Fruit fly (Drosophila melanogaster) whole organism, embryonic: ENCODE results near the gene Rfx.
A peak's percentile ranks its signal among the peaks of the same experiment; 100 is the strongest.

Experiments used
- Bteb2 ChIP-seq: fragments of 200-800 bp; sonication (Bioruptor generic); optimal IDR thresholded peaks from 2 replicates; lab custom pipeline; 2016; ENCODE audit warnings: missing biosample characterization, missing genetic modification characterization
- C15 ChIP-seq: fragments of 200-800 bp; sonication (Bioruptor generic); IDR thresholded peaks from 3 replicates; pipeline ENCODE4 v1.3.6; 2022; ENCODE audit warnings: missing biosample characterization, missing genetic modification characterization
- CG10147 ChIP-seq: fragments of 200-800 bp; sonication (Bioruptor generic); optimal IDR thresholded peaks from 2 replicates; lab custom pipeline; 2019; ENCODE audit warnings: missing biosample characterization, mild to moderate bottlenecking, missing genetic modification characterization, moderate library complexity
- CG10979 ChIP-seq: fragments of 200-800 bp; sonication (Bioruptor generic); optimal IDR thresholded peaks from 2 replicates; lab custom pipeline; 2018; ENCODE audit warnings: missing biosample characterization, mild to moderate bottlenecking, missing genetic modification characterization, moderate library complexity
- CG12155 ChIP-seq: fragments of 200-800 bp; sonication (Bioruptor generic); optimal IDR thresholded peaks from 3 replicates; lab custom pipeline; 2016; ENCODE audit warnings: missing biosample characterization, missing genetic modification characterization
- CG12219 ChIP-seq: fragments of 200-800 bp; sonication (Bioruptor generic); optimal IDR thresholded peaks from 3 replicates; lab custom pipeline; 2018; ENCODE audit warnings: missing biosample characterization, mild to moderate bottlenecking, missing genetic modification characterization
- CG1233 ChIP-seq: fragments of 200-800 bp; sonication (Bioruptor generic); optimal IDR thresholded peaks from 4 replicates; lab custom pipeline; 2018; ENCODE audit warnings: missing biosample characterization, mild to moderate bottlenecking, missing genetic modification characterization
- CG12391 ChIP-seq: fragments of 200-800 bp; sonication (Bioruptor generic); optimal IDR thresholded peaks from 3 replicates; lab custom pipeline; 2018; ENCODE audit warnings: missing biosample characterization, mild to moderate bottlenecking, missing genetic modification characterization, moderate library complexity
- CG13296 ChIP-seq: fragments of 200-800 bp; sonication (Bioruptor generic); optimal IDR thresholded peaks from 3 replicates; lab custom pipeline; 2018; ENCODE audit warnings: missing biosample characterization, mild to moderate bottlenecking, missing genetic modification characterization
- CG13624 ChIP-seq: fragments of 200-800 bp; sonication (Bioruptor generic); optimal IDR thresholded peaks from 2 replicates; lab custom pipeline; 2016; ENCODE audit warnings: missing biosample characterization, missing genetic modification characterization
- CG14667 ChIP-seq: fragments of 200-800 bp; sonication (Bioruptor generic); IDR thresholded peaks from 2 replicates; pipeline ENCODE4 v1.3.6; 2022; ENCODE audit warnings: missing biosample characterization, missing genetic modification characterization
- CG14965 ChIP-seq: fragments of 200-800 bp; sonication (Bioruptor generic); optimal IDR thresholded peaks from 2 replicates; lab custom pipeline; 2016; ENCODE audit warnings: missing biosample characterization, missing genetic modification characterization, borderline replicate concordance
- CG15011 ChIP-seq: fragments of 200-800 bp; sonication (Bioruptor generic); optimal IDR thresholded peaks from 3 replicates; lab custom pipeline; 2018; ENCODE audit warnings: missing biosample characterization, mild to moderate bottlenecking, missing genetic modification characterization
- CG15479 ChIP-seq: fragments of 200-800 bp; sonication (Bioruptor generic); optimal IDR thresholded peaks from 3 replicates; lab custom pipeline; 2019; ENCODE audit warnings: missing biosample characterization, mild to moderate bottlenecking, missing genetic modification characterization, moderate library complexity
- CG17186 ChIP-seq: fragments of 200-800 bp; sonication (Bioruptor generic); optimal IDR thresholded peaks from 3 replicates; lab custom pipeline; 2017; ENCODE audit warnings: missing biosample characterization, missing genetic modification reagents, missing genetic modification characterization
- CG1792 ChIP-seq: fragments of 200-800 bp; sonication (Bioruptor generic); optimal IDR thresholded peaks from 2 replicates; lab custom pipeline; 2016; ENCODE audit warnings: missing biosample characterization, missing genetic modification characterization
- CG18599 ChIP-seq: fragments of 200-800 bp; sonication (Bioruptor generic); optimal IDR thresholded peaks from 3 replicates; lab custom pipeline; 2017; ENCODE audit warnings: missing biosample characterization, missing genetic modification characterization, mild to moderate bottlenecking, moderate library complexity, missing genetic modification reagents
- CG31224 ChIP-seq: fragments of 200-800 bp; sonication (Bioruptor generic); IDR thresholded peaks from 2 replicates; pipeline ENCODE4 v1.3.6; 2022; ENCODE audit warnings: missing biosample characterization, missing genetic modification characterization
- CG34422 ChIP-seq: fragments of 200-800 bp; sonication (Bioruptor generic); IDR thresholded peaks from 3 replicates; pipeline ENCODE4 v1.3.6; 2022; ENCODE audit warnings: missing biosample characterization, missing genetic modification characterization
- CG3726 ChIP-seq: fragments of 200-800 bp; sonication (Bioruptor generic); IDR thresholded peaks from 3 replicates; pipeline ENCODE4, ENCODE4 v1.3.6; 2022; ENCODE audit warnings: missing biosample characterization, missing genetic modification characterization
- CG43689 ChIP-seq: fragments of 200-800 bp; sonication (Bioruptor generic); IDR thresholded peaks from 2 replicates; pipeline ENCODE4 v1.3.6; 2022; ENCODE audit warnings: missing biosample characterization, missing genetic modification characterization
- CG5180 ChIP-seq: fragments of 200-800 bp; sonication (Bioruptor generic); optimal IDR thresholded peaks from 3 replicates; lab custom pipeline; 2017; ENCODE audit warnings: missing biosample characterization, missing genetic modification characterization, mild to moderate bottlenecking, moderate library complexity, missing genetic modification reagents
- CG6683 ChIP-seq: fragments of 200-800 bp; sonication (Bioruptor generic); optimal IDR thresholded peaks from 2 replicates; lab custom pipeline; 2017; ENCODE audit warnings: missing biosample characterization, mild to moderate bottlenecking, missing genetic modification characterization, missing genetic modification reagents
- CG8089 ChIP-seq: fragments of 200-800 bp; sonication (Bioruptor generic); optimal IDR thresholded peaks from 3 replicates; lab custom pipeline; 2016; ENCODE audit warnings: missing biosample characterization, missing genetic modification characterization
- CG8359 ChIP-seq: fragments of 200-800 bp; sonication (Bioruptor generic); optimal IDR thresholded peaks from 2 replicates; lab custom pipeline; 2017; ENCODE audit warnings: missing biosample characterization, mild to moderate bottlenecking, missing genetic modification characterization, borderline replicate concordance
- CG8924 ChIP-seq: fragments of 200-800 bp; optimal IDR thresholded peaks from 3 replicates; lab custom pipeline; 2019; ENCODE audit warnings: missing biosample characterization, mild to moderate bottlenecking, missing genetic modification characterization, moderate library complexity
- CG8944 ChIP-seq: fragments of 200-800 bp; sonication (Bioruptor generic); optimal IDR thresholded peaks from 3 replicates; lab custom pipeline; 2016; ENCODE audit warnings: missing biosample characterization, missing genetic modification characterization
- CG9215 ChIP-seq: fragments of 200-800 bp; sonication (Bioruptor generic); IDR thresholded peaks from 2 replicates; pipeline ENCODE4 v1.3.6; 2022; ENCODE audit warnings: missing biosample characterization, missing genetic modification characterization
- Dip2 ChIP-seq: fragments of 200-800 bp; sonication (Bioruptor generic); IDR thresholded peaks from 2 replicates; pipeline ENCODE4 v1.3.6; 2022; ENCODE audit warnings: missing biosample characterization, missing genetic modification characterization
- Fer3 ChIP-seq: fragments of 200-800 bp; sonication (Bioruptor generic); optimal IDR thresholded peaks from 2 replicates; lab custom pipeline; 2018; ENCODE audit warnings: missing biosample characterization, mild to moderate bottlenecking, missing genetic modification characterization, moderate library complexity
- Gsc ChIP-seq: fragments of 200-800 bp; sonication (Bioruptor generic); IDR thresholded peaks from 2 replicates; pipeline ENCODE4 v1.3.6; 2022; ENCODE audit warnings: missing biosample characterization, missing genetic modification characterization
- MBD-R2 ChIP-seq: fragments of 200-800 bp; sonication (Bioruptor generic); IDR thresholded peaks from 2 replicates; pipeline ENCODE4 v1.3.6; 2022; ENCODE audit warnings: missing biosample characterization, missing genetic modification characterization
- NFAT ChIP-seq: fragments of 200-800 bp; sonication (Bioruptor generic); IDR thresholded peaks from 2 replicates; pipeline ENCODE4 v1.3.6; 2022; ENCODE audit warnings: missing biosample characterization, missing genetic modification characterization
- Side ChIP-seq: fragments of 200-800 bp; sonication (Bioruptor generic); optimal IDR thresholded peaks from 2 replicates; lab custom pipeline; 2016; ENCODE audit warnings: missing biosample characterization, missing genetic modification characterization
- aop ChIP-seq: fragments of 200-800 bp; sonication (Bioruptor generic); IDR thresholded peaks from 2 replicates; pipeline ENCODE4 v1.3.6; 2022; ENCODE audit warnings: missing biosample characterization, missing genetic modification characterization
- cato ChIP-seq: fragments of 200-800 bp; sonication (Bioruptor generic); optimal IDR thresholded peaks from 2 replicates; lab custom pipeline; 2016; ENCODE audit warnings: missing biosample characterization, missing genetic modification characterization, borderline replicate concordance
- croc ChIP-seq: fragments of 200-800 bp; sonication (Bioruptor generic); conservative IDR thresholded peaks from 3 replicates; pipeline ENCODE4 v1.3.6; 2022; ENCODE audit warnings: missing biosample characterization, missing genetic modification characterization
- danr ChIP-seq: fragments of 200-800 bp; sonication (Bioruptor generic); IDR thresholded peaks from 2 replicates; pipeline ENCODE4 v1.3.6; 2022; ENCODE audit warnings: missing biosample characterization, missing genetic modification characterization
- dpn ChIP-seq, 2 experiments: fragments of 200-800 bp; sonication (Bioruptor generic); optimal IDR thresholded peaks; 3 replicates each; lab custom pipeline; 2016; ENCODE audit warnings: missing biosample characterization in 2 of 2, missing genetic modification characterization in 2 of 2
- ftz-f1 ChIP-seq: fragments of 200-800 bp; sonication (Bioruptor generic); optimal IDR thresholded peaks from 2 replicates; lab custom pipeline; 2016; ENCODE audit warnings: missing biosample characterization, missing genetic modification characterization
- lmd ChIP-seq: fragments of 200-800 bp; sonication (Bioruptor generic); IDR thresholded peaks from 2 replicates; pipeline ENCODE4 v1.3.6; 2022; ENCODE audit warnings: missing biosample characterization, missing genetic modification characterization
- onecut ChIP-seq: fragments of 200-800 bp; sonication (Bioruptor generic); IDR thresholded peaks from 2 replicates; pipeline ENCODE4 v1.3.6; 2022; ENCODE audit warnings: missing biosample characterization, missing genetic modification characterization
- pan ChIP-seq, 4 experiments: fragments of >200 bp in 3 of 4; fragments of 200-800 bp in 1 of 4; sonication (Bioruptor generic) in 1 of 4; optimal IDR thresholded peaks in 3 of 4; IDR thresholded peaks in 1 of 4; 2 replicates each; pipeline versions ENCODE4 v1.3.6 to Lab custom; 2017 to 2022; ENCODE audit warnings: missing biosample characterization in 2 of 4, missing genetic modification characterization in 2 of 4, mixed read lengths in 1 of 4
- phol ChIP-seq: fragments of 200-800 bp; sonication (Bioruptor generic); optimal IDR thresholded peaks from 3 replicates; lab custom pipeline; 2018; ENCODE audit warnings: missing biosample characterization, mild to moderate bottlenecking, missing genetic modification characterization, moderate library complexity
- sd ChIP-seq: fragments of 200-800 bp; sonication (Bioruptor generic); optimal IDR thresholded peaks from 3 replicates; lab custom pipeline; 2018; ENCODE audit warnings: missing biosample characterization, mild to moderate bottlenecking, missing genetic modification characterization, moderate library complexity
- tna ChIP-seq: fragments of 200-800 bp; sonication (Bioruptor generic); IDR thresholded peaks from 2 replicates; pipeline ENCODE4 v1.3.6; 2022; ENCODE audit warnings: missing biosample characterization, missing genetic modification characterization; ENCODE audit not compliant: partially characterized antibody
- unc-4 ChIP-seq: fragments of 200-800 bp; sonication (Bioruptor generic); IDR thresholded peaks from 2 replicates; pipeline ENCODE4 v1.3.6; 2022; ENCODE audit warnings: missing biosample characterization, missing genetic modification characterization; ENCODE audit not compliant: partially characterized antibody
- unpg ChIP-seq: fragments of 200-800 bp; sonication (Bioruptor generic); optimal IDR thresholded peaks from 3 replicates; lab custom pipeline; 2018; ENCODE audit warnings: missing biosample characterization, mild to moderate bottlenecking, missing genetic modification characterization, moderate library complexity

The Rfx gene

DNA sequence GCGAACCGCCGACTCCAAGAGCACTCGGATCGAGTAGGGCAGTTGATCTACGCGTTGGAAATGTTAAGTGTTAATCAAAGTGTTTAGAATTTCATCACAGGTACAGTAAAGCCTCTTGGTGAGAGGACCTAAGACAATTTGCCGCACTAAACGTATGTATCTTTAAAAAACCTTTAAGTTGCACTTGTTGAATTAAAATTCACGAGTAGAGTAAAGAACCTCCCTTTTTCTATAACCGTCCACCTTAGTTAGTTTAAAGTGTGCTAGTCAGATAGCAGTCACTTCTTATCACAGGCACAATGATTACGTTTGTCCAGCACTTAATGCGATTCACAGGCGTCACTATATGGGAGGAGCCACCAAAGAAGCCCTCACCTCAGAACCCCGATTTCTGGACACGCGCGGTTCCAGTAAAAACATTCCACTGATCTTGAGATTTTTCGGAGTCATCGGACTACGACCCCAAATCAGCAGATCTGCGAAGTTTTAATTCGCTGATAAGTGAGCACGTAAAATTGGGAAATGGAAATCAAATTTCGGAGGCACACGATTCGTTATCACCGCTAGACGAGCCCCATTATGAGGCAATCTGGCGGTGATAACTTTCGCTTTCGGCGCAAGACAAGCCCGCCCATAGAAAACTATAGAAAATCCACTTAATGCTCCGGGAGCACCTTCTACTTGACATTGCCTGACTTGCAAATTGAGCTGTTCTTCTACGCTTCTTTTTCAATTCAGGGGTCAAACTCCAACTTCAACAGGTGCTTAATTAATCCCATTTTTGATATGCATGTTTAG, 34.1 kb upstream of the Rfx start (continued):
- TF ChIP-seq CG31224 (GFP tag; lab: Robert Waterston, UW) (peak; percentile 57; the same call in 1 of the 2 replicates), CG8359 (GFP tag; lab: Kevin White, UChicago) (no peak), Gsc (GFP tag; lab: Robert Waterston, UW) (no peak), Side (peak; percentile 37), CG15479 (no peak), pan (optimal IDR thresholded peaks at IDR 0.05; lab: Kevin White, UChicago) (no peak), pan (GFP tag; optimal IDR thresholded peaks at IDR 0.05 in 1 of 2, IDR thresholded peaks at IDR 0.05 in 1 of 2) (peak in 1 of 2 experiments; percentile 55), unc-4 (GFP tag; lab: Robert Waterston, UW) (no peak), CG18599 (GFP tag; lab: Kevin White, UChicago) (peak; percentile 90), dpn (GFP tag; optimal IDR thresholded peaks at IDR 0.05; lab: Kevin White, UChicago) (peak in 1 of 2 experiments; percentile 60), CG13296 (GFP tag; lab: Kevin White, UChicago) (peak; percentile 63), phol (tag; lab: Kevin White, UChicago) (no peak), MBD-R2 (GFP tag; lab: Robert Waterston, UW) (peak; percentile 34; the same call in 1 of the 2 replicates), C15 (peak; percentile 60; the same call in 1 of the 3 replicates), CG9215 (peak; percentile 40; the same call in 1 of the 2 replicates), CG34422 (GFP tag; lab: Robert Waterston, UW) (no peak), onecut (GFP tag; lab: Robert Waterston, UW) (no peak), unpg (GFP tag; lab: Kevin White, UChicago) (no peak), CG14965 (GFP tag; lab: Kevin White, UChicago) (no peak), CG10979 (tag; lab: Kevin White, UChicago) (no peak), CG15011 (GFP tag; lab: Kevin White, UChicago) (no peak), CG5180 (GFP tag; lab: Kevin White, UChicago) (peak; percentile 6), CG8089 (no peak), CG12219 (no peak), croc (no peak), CG10147 (GFP tag; lab: Kevin White, UChicago) (no peak), lmd (peak; percentile 59; the same call in 1 of the 2 replicates), cato (GFP tag; lab: Kevin White, UChicago) (no peak), Bteb2 (GFP tag; lab: Kevin White, UChicago) (no peak), Dip2 (no peak), CG8944 (GFP tag; lab: Kevin White, UChicago) (no peak), Fer3 (tag; lab: Kevin White, UChicago) (peak; percentile 80), danr (no peak; the same call in 1 of the 2 replicates), CG13624 (GFP tag; lab: Kevin White, UChicago) (peak; percentile 50), tna (GFP tag; lab: Robert Waterston, UW) (no peak), CG1233 (GFP tag; lab: Kevin White, UChicago) (peak; percentile 27), CG3726 (GFP tag; lab: Robert Waterston, UW) (no peak), ftz-f1 (no peak), aop (GFP tag; lab: Robert Waterston, UW) (no peak), CG14667 (GFP tag; lab: Robert Waterston, UW) (peak; percentile 35; the same call in 1 of the 2 replicates), NFAT (GFP tag; lab: Robert Waterston, UW) (peak; percentile 53), CG43689 (GFP tag; lab: Robert Waterston, UW) (no peak), CG6683 (GFP tag; lab: Kevin White, UChicago) (peak; percentile 26), CG17186 (GFP tag; lab: Kevin White, UChicago) (no peak), CG1792 (GFP tag; lab: Kevin White, UChicago) (no peak), sd (no peak), CG8924 (tag; lab: Kevin White, UChicago) (no peak), CG12155 (GFP tag; lab: Kevin White, UChicago) (no peak), CG12391 (tag; lab: Kevin White, UChicago) (no peak)
